Worm (Caenorhabditis elegans) whole organism, L4 larva: ENCODE measurements around the gene C53B4.3.
A peak's percentile ranks its signal among the peaks of the same experiment; 100 is the strongest.

ENCODE experiments used
- F10B5.3 ChIP-seq: sonication (generic microtip); optimal IDR thresholded peaks from 2 replicates; lab custom pipeline; 2016; ENCODE audit warnings: mild to moderate bottlenecking, missing genetic modification characterization, missing compliant biosample characterization
- F26F4.8 ChIP-seq: fragments of 200-800 bp; sonication (Bioruptor generic); conservative IDR thresholded peaks from 2 replicates; pipeline ENCODE4 v1.3.6; 2022; ENCODE audit warnings: missing genetic modification characterization, missing compliant biosample characterization
- F37D6.2 ChIP-seq: sonication (generic microtip); optimal IDR thresholded peaks from 2 replicates; lab custom pipeline; 2016; ENCODE audit warnings: mild to moderate bottlenecking, missing genetic modification characterization, missing compliant biosample characterization
- R02D3.7 ChIP-seq: fragments of 150-350 bp; sonication (generic microtip); optimal IDR thresholded peaks from 3 replicates; lab custom pipeline; 2014; ENCODE audit warnings: missing biosample characterization, missing genetic modification characterization
- Y105C5A.15 ChIP-seq: fragments of 200-800 bp; sonication (Bioruptor generic); IDR thresholded peaks from 2 replicates; pipeline ENCODE4 v1.3.6; 2022; ENCODE audit warnings: missing genetic modification characterization, missing compliant biosample characterization
- Y5F2A.4 ChIP-seq: fragments of 200-800 bp; sonication (Bioruptor generic); optimal IDR thresholded peaks from 2 replicates; lab custom pipeline; 2018; ENCODE audit warnings: mild to moderate bottlenecking, missing genetic modification characterization, missing compliant biosample characterization
- Y75B8A.6 ChIP-seq: fragments of 200-800 bp; sonication (Bioruptor generic); IDR thresholded peaks from 2 replicates; pipeline ENCODE4 v1.3.6; 2022; ENCODE audit warnings: missing genetic modification reagents, missing genetic modification characterization, missing compliant biosample characterization
- ZK546.5 ChIP-seq, 2 experiments: sonication (generic microtip); optimal IDR thresholded peaks; 2 replicates each; lab custom pipeline; 2017; ENCODE audit warnings: missing biosample characterization in 2 of 2, missing genetic modification characterization in 2 of 2
- ceh-28 ChIP-seq: fragments of 150-350 bp; optimal IDR thresholded peaks from 2 replicates; lab custom pipeline; 2014; ENCODE audit warnings: missing biosample characterization, missing genetic modification reagents, missing genetic modification characterization
- cey-2 ChIP-seq: sonication (generic microtip); optimal IDR thresholded peaks from 3 replicates; lab custom pipeline; 2017; ENCODE audit warnings: missing genetic modification characterization, mild to moderate bottlenecking, missing compliant biosample characterization, antibody characterized with exemption, borderline replicate concordance; ENCODE audit not compliant: insufficient read depth
- daf-16 ChIP-seq, 3 experiments: sonication (generic microtip); optimal IDR thresholded peaks; 2 replicates each; lab custom pipeline; 2016 to 2017; ENCODE audit warnings: missing genetic modification characterization in 3 of 3, missing genetic modification reagents in 3 of 3, mild to moderate bottlenecking in 2 of 3, missing compliant biosample characterization in 2 of 3, missing biosample characterization in 1 of 3, moderate library complexity in 1 of 3
- daf-8 ChIP-seq: fragments of 200-800 bp; sonication (Bioruptor generic); IDR thresholded peaks from 2 replicates; pipeline ENCODE4 v1.3.6; 2022; ENCODE audit warnings: missing genetic modification characterization, missing compliant biosample characterization
- dve-1 ChIP-seq: sonication (generic microtip); optimal IDR thresholded peaks from 2 replicates; lab custom pipeline; 2017; ENCODE audit warnings: antibody characterized with exemption, mild to moderate bottlenecking, missing genetic modification characterization, missing compliant biosample characterization; ENCODE audit not compliant: insufficient read depth
- egl-27 ChIP-seq: sonication (generic microtip); optimal IDR thresholded peaks from 3 replicates; lab custom pipeline; 2017; ENCODE audit warnings: missing biosample characterization, missing genetic modification reagents, missing genetic modification characterization
- hif-1 ChIP-seq, 2 experiments: sonication (generic microtip); optimal IDR thresholded peaks; 2 replicates each; lab custom pipeline; 2016 to 2017; ENCODE audit warnings: missing compliant biosample characterization in 2 of 2, missing genetic modification characterization in 2 of 2, missing genetic modification reagents in 2 of 2, missing genotype in 2 of 2, mild to moderate bottlenecking in 1 of 2
- hlh-30 ChIP-seq: sonication (generic microtip); optimal IDR thresholded peaks from 2 replicates; lab custom pipeline; 2017; ENCODE audit warnings: antibody characterized with exemption, mild to moderate bottlenecking, missing genetic modification characterization, missing compliant biosample characterization; ENCODE audit not compliant: insufficient read depth
- hmg-1.1 ChIP-seq: fragments of 200-800 bp; sonication (Bioruptor generic); IDR thresholded peaks from 2 replicates; pipeline ENCODE4 v1.3.6; 2022; ENCODE audit warnings: missing genetic modification reagents, missing genetic modification characterization, missing compliant biosample characterization
- lim-7 ChIP-seq: fragments of 200-800 bp; sonication (Bioruptor generic); IDR thresholded peaks from 2 replicates; pipeline ENCODE4 v1.3.6; 2022; ENCODE audit warnings: missing genetic modification characterization, missing compliant biosample characterization
- lin-13 ChIP-seq: fragments of 150-350 bp; optimal IDR thresholded peaks from 2 replicates; lab custom pipeline; 2014; ENCODE audit warnings: missing biosample characterization, missing genetic modification reagents, missing genetic modification characterization
- lin-39 ChIP-seq: fragments of 150-350 bp; optimal IDR thresholded peaks from 2 replicates; lab custom pipeline; 2014; ENCODE audit warnings: missing biosample characterization, missing genetic modification reagents, missing genetic modification characterization
- madf-5 ChIP-seq, 2 experiments: fragments of 200-800 bp; sonication (Bioruptor generic); IDR thresholded peaks; 2 replicates each; pipeline ENCODE4 v1.3.6; 2022; ENCODE audit warnings: missing compliant biosample characterization in 2 of 2, missing genetic modification characterization in 2 of 2
- madf-9 ChIP-seq: fragments of 200-800 bp; sonication (Bioruptor generic); conservative IDR thresholded peaks from 2 replicates; pipeline ENCODE4 v1.3.6; 2022; ENCODE audit warnings: missing genetic modification reagents, missing genetic modification characterization, missing compliant biosample characterization
- mxl-3 ChIP-seq: fragments of 200-800 bp; sonication (Bioruptor generic); optimal IDR thresholded peaks from 2 replicates; lab custom pipeline; 2018; ENCODE audit warnings: mild to moderate bottlenecking, missing genetic modification characterization, missing compliant biosample characterization
- nhr-10 ChIP-seq: fragments of 150-350 bp; optimal IDR thresholded peaks from 2 replicates; lab custom pipeline; 2014; ENCODE audit warnings: missing biosample characterization, missing genetic modification characterization
- nhr-25 ChIP-seq: sonication (generic microtip); optimal IDR thresholded peaks from 2 replicates; lab custom pipeline; 2017; ENCODE audit warnings: missing genetic modification characterization, mild to moderate bottlenecking, missing compliant biosample characterization, antibody characterized with exemption, moderate library complexity, borderline replicate concordance; ENCODE audit not compliant: insufficient read depth
- nhr-28 ChIP-seq: fragments of 150-350 bp; optimal IDR thresholded peaks from 2 replicates; lab custom pipeline; 2014; ENCODE audit warnings: missing biosample characterization, missing genetic modification characterization
- nhr-41 ChIP-seq: fragments of 200-800 bp; sonication (Bioruptor generic); IDR thresholded peaks from 2 replicates; pipeline ENCODE4 v1.3.6; 2022; ENCODE audit warnings: missing genetic modification reagents, missing genetic modification characterization, missing compliant biosample characterization
- nhr-6 ChIP-seq: fragments of 150-350 bp; optimal IDR thresholded peaks from 2 replicates; lab custom pipeline; 2014; ENCODE audit warnings: missing biosample characterization, missing genetic modification characterization
- nhr-77 ChIP-seq: fragments of 150-350 bp; optimal IDR thresholded peaks from 2 replicates; lab custom pipeline; 2014; ENCODE audit warnings: missing biosample characterization, missing genetic modification characterization
- pha-4 ChIP-seq, 2 experiments: fragments of 150-350 bp in 1 of 2; fragments of 200-800 bp in 1 of 2; sonication (Bioruptor generic) in 1 of 2; IDR thresholded peaks in 1 of 2; optimal IDR thresholded peaks in 1 of 2; 2 replicates each; pipeline versions ENCODE4 v1.3.6 to Lab custom; 2014 to 2022; ENCODE audit warnings: missing genetic modification characterization in 2 of 2, missing genetic modification reagents in 2 of 2, missing biosample characterization in 1 of 2, missing compliant biosample characterization in 1 of 2
- pqm-1 ChIP-seq: sonication (generic microtip); optimal IDR thresholded peaks from 2 replicates; lab custom pipeline; 2017; ENCODE audit warnings: missing biosample characterization, missing genetic modification characterization
- sdz-12 ChIP-seq: fragments of 200-800 bp; sonication (Bioruptor generic); optimal IDR thresholded peaks from 2 replicates; lab custom pipeline; 2018; ENCODE audit warnings: mild to moderate bottlenecking, missing genetic modification characterization, missing compliant biosample characterization
- tag-97 ChIP-seq: fragments of 200-800 bp; sonication (Bioruptor generic); IDR thresholded peaks from 2 replicates; pipeline ENCODE4 v1.3.6; 2022; ENCODE audit warnings: missing genetic modification characterization, missing compliant biosample characterization
- unc-39 ChIP-seq: sonication (generic microtip); optimal IDR thresholded peaks from 2 replicates; lab custom pipeline; 2017; ENCODE audit warnings: missing biosample characterization, missing genetic modification characterization
- vab-7 ChIP-seq: fragments of 200-800 bp; sonication (Bioruptor generic); IDR thresholded peaks from 2 replicates; pipeline ENCODE4 v1.3.6; 2022; ENCODE audit warnings: missing genetic modification reagents, missing genetic modification characterization, missing compliant biosample characterization
- zip-2 ChIP-seq: fragments of 150-350 bp; optimal IDR thresholded peaks from 2 replicates; lab custom pipeline; 2014; ENCODE audit warnings: missing biosample characterization, missing genetic modification characterization

The C53B4.3 gene

ce11 chrIV:8994487-8994886, 21.0 kb upstream of the C53B4.3 start:
- TF ChIP-seq mxl-3 (GFP tag; lab: Kevin White, UChicago) (no peak), nhr-6 (no peak), madf-9 (GFP tag; lab: Robert Waterston, UW) (no peak), Y75B8A.6 (GFP tag; lab: Robert Waterston, UW) (no peak), nhr-25 (tag; lab: Kevin White, UChicago) (no peak), nhr-28 (tag; lab: Kevin White, UChicago) (no peak), zip-2 (tag; lab: Kevin White, UChicago) (no peak), Y5F2A.4 (GFP tag; lab: Kevin White, UChicago) (no peak), nhr-10 (tag; lab: Kevin White, UChicago) (no peak), madf-5 (GFP tag; IDR thresholded peaks at IDR 0.05; lab: Robert Waterston, UW) (no peak), cey-2 (tag; lab: Kevin White, UChicago) (no peak)
- TF ChIP-seq, all 104 proteins: peak for 0

- no peak for TF ChIP-seq lim-7 (GFP tag; lab: Robert Waterston, UW)
- TF ChIP-seq lin-13 (GFP tag; lab: Kevin White, UChicago), result no peak
- TF ChIP-seq R02D3.7 (tag; lab: Kevin White, UChicago), result no peak
- no peak for TF ChIP-seq madf-9 (GFP tag; lab: Robert Waterston, UW)
- no peak for TF ChIP-seq Y105C5A.15 (GFP tag; lab: Robert Waterston, UW)
- no peak for TF ChIP-seq unc-39 (tag; lab: Kevin White, UChicago)
- no peak for TF ChIP-seq lin-39 (tag; lab: Kevin White, UChicago)
- TF ChIP-seq hif-1 (tag; optimal IDR thresholded peaks at IDR 0.05; lab: Kevin White, UChicago), result no peak
- no peak for TF ChIP-seq ceh-28 (tag; lab: Kevin White, UChicago)
- TF ChIP-seq mxl-3 (GFP tag; lab: Kevin White, UChicago), result no peak
- TF ChIP-seq F10B5.3, result no peak
- no peak for TF ChIP-seq F37D6.2 (tag; lab: Kevin White, UChicago)
- TF ChIP-seq pqm-1 (tag; lab: Kevin White, UChicago), result no peak
- no peak for TF ChIP-seq tag-97 (GFP tag; lab: Robert Waterston, UW)
- no peak for TF ChIP-seq ZK546.5 (tag; optimal IDR thresholded peaks at IDR 0.05; lab: Kevin White, UChicago)
- TF ChIP-seq pha-4 (GFP tag; IDR thresholded peaks at IDR 0.05; lab: Robert Waterston, UW), result no peak
- TF ChIP-seq pha-4 (tag; optimal IDR thresholded peaks at IDR 0.05; lab: Kevin White, UChicago), result no peak
- no peak for TF ChIP-seq nhr-77 (tag; lab: Kevin White, UChicago)
These were observed 19.3 kb upstream of the C53B4.3 start, which contains the start of gene mltn-12 for ce11 chrIV:8992786-8993185. Gene mltn-12 (plus strand): TSS chrIV:8993086.

- TF ChIP-seq egl-27 (tag; lab: Kevin White, UChicago) (no peak), nhr-28 (tag; lab: Kevin White, UChicago) (peak; percentile 7), daf-16 (GFP tag; optimal IDR thresholded peaks at IDR 0.05; lab: Kevin White, UChicago) (no peak), daf-16 (tag; optimal IDR thresholded peaks at IDR 0.05; lab: Kevin White, UChicago) (peak; percentile 49), F26F4.8 (GFP tag; lab: Robert Waterston, UW) (no peak), daf-8 (no peak), vab-7 (GFP tag; lab: Robert Waterston, UW) (no peak), dve-1 (tag; lab: Kevin White, UChicago) (peak; percentile 44), hlh-30 (tag; lab: Kevin White, UChicago) (no peak), hmg-1.1 (GFP tag; lab: Robert Waterston, UW) (0 out of 2 replicates have a peak, but pooled peaks have one; percentile 35), ceh-28 (tag; lab: Kevin White, UChicago) (no peak), sdz-12 (GFP tag; lab: Kevin White, UChicago) (no peak), nhr-41 (GFP tag; lab: Robert Waterston, UW) (no peak), F37D6.2 (tag; lab: Kevin White, UChicago) (no peak), tag-97 (GFP tag; lab: Robert Waterston, UW) (no peak), nhr-10 (tag; lab: Kevin White, UChicago) (no peak)
These were observed 13.3 kb upstream of the C53B4.3 start, which contains the start of gene bre-1 for ce11 chrIV:8986761-8987316. Gene bre-1 (plus strand): TSS chrIV:8987266.
